Fruit fly (Drosophila melanogaster): ENCODE data around the gene CG15404.

Gene CG15404

DNA sequence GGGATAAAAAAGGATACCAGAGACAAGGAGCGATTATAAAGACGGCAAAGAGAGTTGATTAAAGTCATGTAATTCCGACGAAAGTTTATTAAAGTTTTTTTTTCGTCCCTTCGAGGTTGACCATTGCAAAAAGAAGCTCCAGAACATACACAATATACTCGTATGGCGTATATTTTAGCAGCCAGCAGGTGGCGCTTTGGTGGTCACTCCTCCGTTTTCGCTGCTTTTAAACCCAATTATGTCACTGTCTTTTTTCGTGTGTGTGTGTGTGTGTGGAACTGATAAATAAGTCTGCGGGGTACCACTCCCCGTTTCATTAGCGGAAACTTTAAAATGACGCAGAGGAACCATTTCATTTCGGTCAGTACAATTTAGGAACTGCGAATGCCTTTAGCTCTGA lies 5.9 kb downstream of the CG15404 start:
- TF ChIP-seq CG12605 (GFP tag; IDR thresholded peaks at IDR 0.05) (no peak), D1 (tag; optimal IDR thresholded peaks at IDR 0.05) (no peak), CG32121 (GFP tag; IDR thresholded peaks at IDR 0.05) (no peak), Pif1A (GFP tag; optimal IDR thresholded peaks at IDR 0.05) (no peak), gl (tag; optimal IDR thresholded peaks at IDR 0.05) (no peak), fd96Ca (GFP tag; IDR thresholded peaks at IDR 0.05) (no peak), Ets98B (GFP tag; IDR thresholded peaks at IDR 0.05) (no peak), Snoo (tag; optimal IDR thresholded peaks at IDR 0.05) (no peak), CG34367 (tag; optimal IDR thresholded peaks at IDR 0.05) (no peak), Pif1B (GFP tag; optimal IDR thresholded peaks at IDR 0.05) (no peak), rn (GFP tag; IDR thresholded peaks at IDR 0.05) (no peak), CG15710 (tag; optimal IDR thresholded peaks at IDR 0.05) (no peak), CG14655 (GFP tag; optimal IDR thresholded peaks at IDR 0.05) (no peak)

dm6 chr2L:3183205-3183604 lies 9.4 kb downstream of the CG15404 start:
- TF ChIP-seq gl (tag; optimal IDR thresholded peaks at IDR 0.05) (no peak), CG15710 (tag; optimal IDR thresholded peaks at IDR 0.05) (no peak), rn (GFP tag; IDR thresholded peaks at IDR 0.05) (no peak), Snoo (tag; optimal IDR thresholded peaks at IDR 0.05) (no peak), CG9948 (tag; optimal IDR thresholded peaks at IDR 0.05) (no peak), CG12605 (GFP tag; IDR thresholded peaks at IDR 0.05) (no peak), CG32121 (GFP tag; IDR thresholded peaks at IDR 0.05) (no peak), CG8159 (tag; optimal IDR thresholded peaks at IDR 0.05) (no peak), CG4496 (GFP tag; IDR thresholded peaks at IDR 0.05) (no peak), CG8301 (tag; optimal IDR thresholded peaks at IDR 0.05) (no peak), CG17806 (tag; optimal IDR thresholded peaks at IDR 0.05) (no peak), D1 (tag; optimal IDR thresholded peaks at IDR 0.05) (no peak), CG10348 (GFP tag; IDR thresholded peaks at IDR 0.05) (no peak), CG13204 (GFP tag; optimal IDR thresholded peaks at IDR 0.05) (no peak), CG34367 (tag; optimal IDR thresholded peaks at IDR 0.05) (no peak), fd96Ca (GFP tag; IDR thresholded peaks at IDR 0.05) (no peak), EcR (GFP tag; optimal IDR thresholded peaks at IDR 0.05) (no peak), Pif1A (GFP tag; optimal IDR thresholded peaks at IDR 0.05) (no peak), CG14655 (GFP tag; optimal IDR thresholded peaks at IDR 0.05) (no peak)

DNA sequence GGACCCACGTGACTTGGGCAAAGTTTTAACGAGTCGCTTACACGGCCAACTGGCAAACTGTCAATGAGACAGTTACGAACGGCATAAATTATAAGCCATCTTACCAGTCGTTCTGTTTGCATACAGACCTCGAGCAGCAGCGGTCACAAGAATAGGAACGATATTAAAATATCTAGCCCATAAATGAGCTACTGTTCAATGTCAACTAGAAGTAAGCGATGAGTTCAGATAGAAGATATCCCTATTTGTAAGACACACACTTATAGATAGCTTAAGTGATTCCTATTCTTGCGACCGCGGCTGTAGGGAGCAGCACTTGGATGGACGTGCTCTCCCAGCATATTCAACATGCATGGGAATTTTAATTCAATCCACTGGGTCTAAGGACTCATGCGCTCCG lies 15.1 kb downstream of the CG15404 start:
- TF ChIP-seq CG17806 (tag; optimal IDR thresholded peaks at IDR 0.05) (no peak), CG13204 (GFP tag; optimal IDR thresholded peaks at IDR 0.05) (no peak), Pif1A (GFP tag; optimal IDR thresholded peaks at IDR 0.05) (peak; percentile 27), EcR (GFP tag; optimal IDR thresholded peaks at IDR 0.05) (no peak), rn (GFP tag; IDR thresholded peaks at IDR 0.05) (no peak), CG12605 (GFP tag; IDR thresholded peaks at IDR 0.05) (0 out of 2 replicates have a peak, but pooled peaks have one; percentile 17), CG32121 (GFP tag; IDR thresholded peaks at IDR 0.05) (no peak), CG15710 (tag; optimal IDR thresholded peaks at IDR 0.05) (peak; percentile 51), CG34367 (tag; optimal IDR thresholded peaks at IDR 0.05) (peak; percentile 45), Pif1B (GFP tag; optimal IDR thresholded peaks at IDR 0.05) (no peak), CG9948 (tag; optimal IDR thresholded peaks at IDR 0.05) (no peak), fd96Ca (GFP tag; IDR thresholded peaks at IDR 0.05) (0 out of 3 replicates have a peak, but pooled peaks have one; percentile 33), CG14655 (GFP tag; optimal IDR thresholded peaks at IDR 0.05) (peak; percentile 39), gl (tag; optimal IDR thresholded peaks at IDR 0.05) (no peak), CG10348 (GFP tag; IDR thresholded peaks at IDR 0.05) (no peak), Snoo (tag; optimal IDR thresholded peaks at IDR 0.05) (no peak), CG4496 (GFP tag; IDR thresholded peaks at IDR 0.05) (no peak; the same call in 2 of the 3 replicates), Ets98B (GFP tag; IDR thresholded peaks at IDR 0.05) (no peak), D1 (tag; optimal IDR thresholded peaks at IDR 0.05) (no peak), CG8301 (tag; optimal IDR thresholded peaks at IDR 0.05) (peak; percentile 33), CG8159 (tag; optimal IDR thresholded peaks at IDR 0.05) (peak; percentile 50)

dm6 chr2L:3199556-3199955 lies 25.8 kb downstream of the CG15404 start:
- no peak for TF ChIP-seq CG9948 (tag; optimal IDR thresholded peaks at IDR 0.05)
- TF ChIP-seq CG10348 (GFP tag; IDR thresholded peaks at IDR 0.05) = no peak

DNA sequence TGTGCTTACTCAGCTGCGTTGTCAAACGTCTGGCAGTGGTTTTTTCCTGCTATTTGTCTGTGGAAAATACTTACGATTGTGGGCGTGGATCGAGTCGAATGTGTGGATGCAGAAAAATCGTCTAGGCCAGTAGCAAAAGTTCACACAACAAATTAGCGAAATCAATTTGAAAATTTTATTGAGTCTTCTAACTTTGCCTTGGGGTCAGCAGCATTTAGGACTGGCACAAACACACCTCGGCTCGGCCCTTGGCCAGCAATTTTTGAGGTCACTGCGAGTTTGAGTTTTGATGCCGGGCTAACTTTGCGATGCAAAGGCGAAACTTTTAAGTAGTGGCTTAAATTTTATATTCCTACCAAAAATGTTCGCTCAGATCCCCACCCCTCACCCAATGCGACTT lies 26.6 kb downstream of the CG15404 start, which contains the start of gene CG34393:
Gene CG34393 (minus strand): TSS at position 101 of the 400 bp plus-strand sequence.
- TF ChIP-seq gl (tag; optimal IDR thresholded peaks at IDR 0.05) (no peak), CG13204 (GFP tag; optimal IDR thresholded peaks at IDR 0.05) (no peak), CG32121 (GFP tag; IDR thresholded peaks at IDR 0.05) (no peak), CG8301 (tag; optimal IDR thresholded peaks at IDR 0.05) (no peak), rn (GFP tag; IDR thresholded peaks at IDR 0.05) (no peak), CG14655 (GFP tag; optimal IDR thresholded peaks at IDR 0.05) (no peak), CG9948 (tag; optimal IDR thresholded peaks at IDR 0.05) (no peak), fd96Ca (GFP tag; IDR thresholded peaks at IDR 0.05) (no peak), CG34367 (tag; optimal IDR thresholded peaks at IDR 0.05) (no peak), CG17806 (tag; optimal IDR thresholded peaks at IDR 0.05) (no peak), Pif1A (GFP tag; optimal IDR thresholded peaks at IDR 0.05) (no peak), Snoo (tag; optimal IDR thresholded peaks at IDR 0.05) (no peak), CG15710 (tag; optimal IDR thresholded peaks at IDR 0.05) (no peak), D1 (tag; optimal IDR thresholded peaks at IDR 0.05) (no peak), Ets98B (GFP tag; IDR thresholded peaks at IDR 0.05) (no peak)
